Fruit fly (Drosophila melanogaster) whole organism, embryonic: Measurements from ENCODE around the gene EloB.

Experiments used
- Bdp1 ChIP-seq: fragments of 200-800 bp; sonication (Bioruptor generic); optimal IDR thresholded peaks from 3 replicates; lab custom pipeline; 2016; ENCODE audit warnings: missing biosample characterization, missing genetic modification characterization
- Bteb2 ChIP-seq: fragments of 200-800 bp; sonication (Bioruptor generic); optimal IDR thresholded peaks from 2 replicates; lab custom pipeline; 2016; ENCODE audit warnings: missing biosample characterization, missing genetic modification characterization
- CG10431 ChIP-seq: fragments of 200-800 bp; sonication (Bioruptor generic); optimal IDR thresholded peaks from 3 replicates; lab custom pipeline; 2018; ENCODE audit warnings: missing biosample characterization, mild to moderate bottlenecking, missing genetic modification characterization
- CG10565 ChIP-seq: fragments of 200-800 bp; sonication (Bioruptor generic); optimal IDR thresholded peaks from 3 replicates; lab custom pipeline; 2016; ENCODE audit warnings: missing biosample characterization, mild to moderate bottlenecking, missing genetic modification characterization
- CG10979 ChIP-seq: fragments of 200-800 bp; sonication (Bioruptor generic); optimal IDR thresholded peaks from 2 replicates; lab custom pipeline; 2018; ENCODE audit warnings: missing biosample characterization, mild to moderate bottlenecking, missing genetic modification characterization, moderate library complexity
- CG11398 ChIP-seq: fragments of 200-800 bp; sonication (Bioruptor generic); optimal IDR thresholded peaks from 2 replicates; lab custom pipeline; 2016; ENCODE audit warnings: missing biosample characterization, missing genetic modification characterization
- CG12769 ChIP-seq: fragments of 200-800 bp; sonication (Bioruptor generic); optimal IDR thresholded peaks from 2 replicates; lab custom pipeline; 2019; ENCODE audit warnings: missing biosample characterization, mild to moderate bottlenecking, missing genetic modification characterization, moderate library complexity
- CG14014 ChIP-seq: fragments of 200-800 bp; sonication (Bioruptor generic); IDR thresholded peaks from 2 replicates; pipeline ENCODE4 v1.3.6; 2022; ENCODE audit warnings: missing biosample characterization, missing genetic modification characterization
- CG15601 ChIP-seq: fragments of 200-800 bp; sonication (Bioruptor generic); optimal IDR thresholded peaks from 3 replicates; lab custom pipeline; 2019; ENCODE audit warnings: missing biosample characterization, mild to moderate bottlenecking, missing genetic modification characterization, moderate library complexity
- CG16779 ChIP-seq: fragments of 200-800 bp; sonication (Bioruptor generic); IDR thresholded peaks from 2 replicates; pipeline ENCODE4 v1.3.6; 2022; ENCODE audit warnings: missing biosample characterization, missing genetic modification characterization
- CG16863 ChIP-seq: fragments of 200-800 bp; sonication (Bioruptor generic); optimal IDR thresholded peaks from 3 replicates; lab custom pipeline; 2016; ENCODE audit warnings: missing biosample characterization, missing genetic modification characterization
- CG1792 ChIP-seq: fragments of 200-800 bp; sonication (Bioruptor generic); optimal IDR thresholded peaks from 2 replicates; lab custom pipeline; 2016; ENCODE audit warnings: missing biosample characterization, missing genetic modification characterization
- CG34422 ChIP-seq: fragments of 200-800 bp; sonication (Bioruptor generic); IDR thresholded peaks from 3 replicates; pipeline ENCODE4 v1.3.6; 2022; ENCODE audit warnings: missing biosample characterization, missing genetic modification characterization
- CG6272 ChIP-seq: fragments of 200-800 bp; sonication (Bioruptor generic); IDR thresholded peaks from 2 replicates; pipeline ENCODE4 v1.3.6; 2022; ENCODE audit warnings: missing biosample characterization, missing genetic modification characterization
- CG6654 ChIP-seq: fragments of 200-800 bp; sonication (Bioruptor generic); optimal IDR thresholded peaks from 2 replicates; lab custom pipeline; 2017; ENCODE audit warnings: missing biosample characterization, mild to moderate bottlenecking, missing genetic modification characterization
- CG8924 ChIP-seq: fragments of 200-800 bp; optimal IDR thresholded peaks from 3 replicates; lab custom pipeline; 2019; ENCODE audit warnings: missing biosample characterization, mild to moderate bottlenecking, missing genetic modification characterization, moderate library complexity
- CG9215 ChIP-seq: fragments of 200-800 bp; sonication (Bioruptor generic); IDR thresholded peaks from 2 replicates; pipeline ENCODE4 v1.3.6; 2022; ENCODE audit warnings: missing biosample characterization, missing genetic modification characterization
- CG9609 ChIP-seq: fragments of 200-800 bp; sonication (Bioruptor generic); optimal IDR thresholded peaks from 3 replicates; lab custom pipeline; 2016; ENCODE audit warnings: missing biosample characterization, missing genetic modification characterization
- CTCF ChIP-seq: fragments of 200-800 bp; sonication (Bioruptor generic); optimal IDR thresholded peaks from 2 replicates; lab custom pipeline; 2017; ENCODE audit warnings: missing biosample characterization, mild to moderate bottlenecking, missing genetic modification characterization, moderate library complexity
- Chrac-16 ChIP-seq: fragments of 200-800 bp; sonication (Bioruptor generic); optimal IDR thresholded peaks from 3 replicates; lab custom pipeline; 2016; ENCODE audit warnings: missing biosample characterization, missing genetic modification characterization
- Dip2 ChIP-seq: fragments of 200-800 bp; sonication (Bioruptor generic); IDR thresholded peaks from 2 replicates; pipeline ENCODE4 v1.3.6; 2022; ENCODE audit warnings: missing biosample characterization, missing genetic modification characterization
- Dll ChIP-seq: fragments of 200-800 bp; sonication (Bioruptor generic); IDR thresholded peaks from 4 replicates; pipeline ENCODE4 v1.3.6; 2022; ENCODE audit warnings: missing biosample characterization, missing genetic modification characterization; ENCODE audit not compliant: partially characterized antibody
- Doc2 ChIP-seq: fragments of 200-800 bp; sonication (Bioruptor generic); IDR thresholded peaks from 2 replicates; pipeline ENCODE4 v1.3.6; 2022; ENCODE audit warnings: missing biosample characterization, missing genetic modification characterization
- E2f1 ChIP-seq: fragments of 200-800 bp; sonication (Bioruptor generic); IDR thresholded peaks from 2 replicates; pipeline ENCODE4 v1.3.6; 2022; ENCODE audit warnings: missing biosample characterization, missing genetic modification characterization
- HLH3B ChIP-seq: fragments of 200-800 bp; sonication (Bioruptor generic); IDR thresholded peaks from 2 replicates; pipeline ENCODE4 v1.3.6; 2022; ENCODE audit warnings: missing biosample characterization, missing genetic modification characterization
- Optix ChIP-seq: fragments of 200-800 bp; sonication (Bioruptor generic); IDR thresholded peaks from 3 replicates; pipeline ENCODE4 v1.3.6; 2022; ENCODE audit warnings: missing biosample characterization, missing genetic modification characterization
- Ptx1 ChIP-seq: fragments of 200-800 bp; sonication (Bioruptor generic); IDR thresholded peaks from 2 replicates; pipeline ENCODE4 v1.3.6; 2022; ENCODE audit warnings: missing biosample characterization, missing genetic modification characterization
- Tbp ChIP-seq: fragments of >200 bp; optimal IDR thresholded peaks from 2 replicates; lab custom pipeline; 2018; ENCODE audit warnings: missing biosample characterization, missing genetic modification characterization
- YL-1 ChIP-seq: fragments of 200-800 bp; sonication (Bioruptor generic); optimal IDR thresholded peaks from 3 replicates; lab custom pipeline; 2017; ENCODE audit warnings: missing biosample characterization, mild to moderate bottlenecking, missing genetic modification characterization
- amos ChIP-seq: fragments of 200-800 bp; sonication (Bioruptor generic); IDR thresholded peaks from 2 replicates; pipeline ENCODE4 v1.3.6; 2022; ENCODE audit warnings: missing biosample characterization, missing genetic modification characterization; ENCODE audit not compliant: partially characterized antibody
- cwo ChIP-seq: fragments of 200-800 bp; sonication (Bioruptor generic); optimal IDR thresholded peaks from 3 replicates; lab custom pipeline; 2017; ENCODE audit warnings: missing biosample characterization, missing genetic modification characterization, mild to moderate bottlenecking, moderate library complexity, missing genetic modification reagents
- da ChIP-seq: fragments of 200-800 bp; sonication (Bioruptor generic); optimal IDR thresholded peaks from 2 replicates; lab custom pipeline; 2016; ENCODE audit warnings: missing biosample characterization, missing genetic modification characterization
- dpn ChIP-seq, 2 experiments: fragments of 200-800 bp; sonication (Bioruptor generic); optimal IDR thresholded peaks; 3 replicates each; lab custom pipeline; 2016; ENCODE audit warnings: missing biosample characterization in 2 of 2, missing genetic modification characterization in 2 of 2
- eve ChIP-seq, 2 experiments: fragments of >200 bp; optimal IDR thresholded peaks; 2 replicates each; lab custom pipeline; 2017; ENCODE audit warnings: missing biosample characterization in 2 of 2, missing genetic modification characterization in 2 of 2
- fd102C ChIP-seq: fragments of 200-800 bp; sonication (Bioruptor generic); optimal IDR thresholded peaks from 2 replicates; lab custom pipeline; 2018; ENCODE audit warnings: missing biosample characterization, mild to moderate bottlenecking, missing genetic modification characterization, moderate library complexity
- fd3F ChIP-seq: fragments of 200-800 bp; sonication (Bioruptor generic); optimal IDR thresholded peaks from 2 replicates; lab custom pipeline; 2018; ENCODE audit warnings: missing biosample characterization, mild to moderate bottlenecking, missing genetic modification characterization, moderate library complexity
- gcm2 ChIP-seq: fragments of 200-800 bp; sonication (Bioruptor generic); optimal IDR thresholded peaks from 2 replicates; lab custom pipeline; 2016; ENCODE audit warnings: missing biosample characterization, missing genetic modification characterization
- ham ChIP-seq: fragments of 200-800 bp; sonication (Bioruptor generic); IDR thresholded peaks from 2 replicates; pipeline ENCODE4 v1.3.6; 2022; ENCODE audit warnings: missing biosample characterization, missing genetic modification characterization
- hbn ChIP-seq: fragments of 200-800 bp; sonication (Bioruptor generic); IDR thresholded peaks from 2 replicates; pipeline ENCODE4 v1.3.6; 2022; ENCODE audit warnings: missing biosample characterization, missing genetic modification characterization; ENCODE audit not compliant: partially characterized antibody
- kay ChIP-seq: fragments of 200-800 bp; sonication (Bioruptor generic); optimal IDR thresholded peaks from 2 replicates; lab custom pipeline; 2016; ENCODE audit warnings: missing biosample characterization, missing genetic modification characterization
- kni ChIP-seq: fragments of 200-800 bp; sonication (Bioruptor generic); optimal IDR thresholded peaks from 3 replicates; lab custom pipeline; 2017; ENCODE audit warnings: mild to moderate bottlenecking, missing biosample characterization, missing genetic modification reagents, missing genetic modification characterization
- pita ChIP-seq: fragments of 200-800 bp; sonication (Bioruptor generic); optimal IDR thresholded peaks from 2 replicates; lab custom pipeline; 2017; ENCODE audit warnings: missing biosample characterization, mild to moderate bottlenecking, missing genetic modification characterization
- ranshi ChIP-seq: fragments of 200-800 bp; sonication (Bioruptor generic); IDR thresholded peaks from 2 replicates; pipeline ENCODE4 v1.3.6; 2022; ENCODE audit warnings: missing biosample characterization, missing genetic modification characterization
- scrt ChIP-seq: fragments of 200-800 bp; sonication (Bioruptor generic); optimal IDR thresholded peaks from 2 replicates; lab custom pipeline; 2018; ENCODE audit warnings: missing biosample characterization, mild to moderate bottlenecking, missing genetic modification characterization, moderate library complexity
- sna ChIP-seq: fragments of 200-800 bp; sonication (Bioruptor generic); IDR thresholded peaks from 2 replicates; pipeline ENCODE4 v1.3.6; 2022; ENCODE audit warnings: missing biosample characterization, missing genetic modification characterization; ENCODE audit not compliant: partially characterized antibody
- so ChIP-seq: fragments of 200-800 bp; sonication (Bioruptor generic); IDR thresholded peaks from 3 replicates; pipeline ENCODE4 v1.3.6; 2022; ENCODE audit warnings: missing biosample characterization, missing genetic modification characterization
- tgo ChIP-seq: fragments of 200-800 bp; sonication (Bioruptor generic); IDR thresholded peaks from 3 replicates; pipeline ENCODE4 v1.3.6; 2022; ENCODE audit warnings: missing biosample characterization, missing genetic modification characterization
- tio ChIP-seq: fragments of 200-800 bp; sonication (Bioruptor generic); optimal IDR thresholded peaks from 2 replicates; lab custom pipeline; 2017; ENCODE audit warnings: missing biosample characterization, missing genetic modification characterization, inconsistent platforms
- ttk ChIP-seq: fragments of 200-800 bp; sonication (Bioruptor generic); IDR thresholded peaks from 2 replicates; pipeline ENCODE4 v2.1.2; 2022; ENCODE audit warnings: missing biosample characterization, missing genetic modification characterization
- zfh1 ChIP-seq: fragments of 200-800 bp; sonication (Bioruptor generic); IDR thresholded peaks from 3 replicates; pipeline ENCODE4 v1.3.6; 2022; ENCODE audit warnings: missing biosample characterization, missing genetic modification characterization

The EloB gene

dm6 chr3R:20550632-20551486 lies 28.8 kb downstream of the EloB start (continued):
- TF ChIP-seq Ptx1 (GFP tag; lab: Robert Waterston, UW) = no peak
- TF ChIP-seq CG11398 = peak; percentile 57
- TF ChIP-seq YL-1 (GFP tag; lab: Kevin White, UChicago) = peak; percentile 92
- peak; percentile 49 for TF ChIP-seq CG1792 (GFP tag; lab: Kevin White, UChicago)
- no peak for TF ChIP-seq CG10979 (tag; lab: Kevin White, UChicago)
- no peak for TF ChIP-seq tio (GFP tag; lab: Kevin White, UChicago)
- TF ChIP-seq scrt (GFP tag; lab: Kevin White, UChicago) = peak; percentile 78
- no peak for TF ChIP-seq CG9215 (GFP tag; lab: Robert Waterston, UW)
- peak; percentile 98 for TF ChIP-seq kni (GFP tag; lab: Kevin White, UChicago)
- peak; percentile 98 for TF ChIP-seq fd102C (GFP tag; lab: Kevin White, UChicago)
- TF ChIP-seq ham (GFP tag; lab: Robert Waterston, UW) = no peak
- TF ChIP-seq tgo (GFP tag; lab: Robert Waterston, UW) = no peak; the same call in 2 of the 3 replicates
- 0 out of 2 replicates have a peak, but pooled peaks have one; percentile 32 for TF ChIP-seq CG6272 (GFP tag; lab: Robert Waterston, UW)
- 0 out of 2 replicates have a peak, but pooled peaks have one; percentile 5 for TF ChIP-seq E2f1 (GFP tag; lab: Robert Waterston, UW)
- peak; percentile 44; the same call in 1 of the 2 replicates for TF ChIP-seq ranshi
- peak; percentile 89 for TF ChIP-seq hbn (GFP tag; lab: Robert Waterston, UW)
- TF ChIP-seq amos = peak; percentile 99
- TF ChIP-seq Bteb2 (GFP tag; lab: Kevin White, UChicago) = no peak
- no peak for TF ChIP-seq pita
- no peak for TF ChIP-seq Tbp (GFP tag; lab: Kevin White, UChicago)
- TF ChIP-seq ttk (GFP tag; lab: Robert Waterston, UW) = no peak
- TF ChIP-seq CTCF = peak; percentile 19
- TF ChIP-seq zfh1 (GFP tag; lab: Robert Waterston, UW) = peak; percentile 60; the same call in 2 of the 3 replicates
- TF ChIP-seq Dll (GFP tag; lab: Robert Waterston, UW) = peak; percentile 84; the same call in 3 of the 4 replicates
- TF ChIP-seq CG10431 (GFP tag; lab: Kevin White, UChicago) = peak; percentile 88
- peak; percentile 76; the same call in 1 of the 2 replicates for TF ChIP-seq CG14014 (GFP tag; lab: Robert Waterston, UW)
- peak; percentile 52; the same call in 1 of the 3 replicates for TF ChIP-seq CG34422
- TF ChIP-seq HLH3B (GFP tag; lab: Robert Waterston, UW) = peak; percentile 70; the same call in 1 of the 2 replicates
- TF ChIP-seq Bdp1 (GFP tag; lab: Kevin White, UChicago) = peak; percentile 19
- TF ChIP-seq CG10565 (GFP tag; lab: Kevin White, UChicago) = no peak
- no peak for TF ChIP-seq Doc2 (GFP tag; lab: Robert Waterston, UW)
- no peak for TF ChIP-seq Chrac-16 (GFP tag; lab: Kevin White, UChicago)
- TF ChIP-seq CG15601 (tag; lab: Kevin White, UChicago) = peak; percentile 89
- TF ChIP-seq cwo (GFP tag; lab: Kevin White, UChicago) = peak; percentile 68
- peak; percentile 61 for TF ChIP-seq CG16863
- peak; percentile 26 to 35 for TF ChIP-seq dpn (GFP tag; optimal IDR thresholded peaks at IDR 0.05; lab: Kevin White, UChicago)
- TF ChIP-seq so = peak; percentile 66; the same call in 2 of the 3 replicates
- TF ChIP-seq sna = peak; percentile 76
- no peak for TF ChIP-seq eve (GFP tag; optimal IDR thresholded peaks at IDR 0.05; lab: Kevin White, UChicago)
- no peak for TF ChIP-seq CG16779 (GFP tag; lab: Robert Waterston, UW)
- TF ChIP-seq CG6654 (GFP tag; lab: Kevin White, UChicago) = peak; percentile 2
- no peak for TF ChIP-seq Dip2 (GFP tag; lab: Robert Waterston, UW)
- TF ChIP-seq Optix (GFP tag; lab: Robert Waterston, UW) = no peak
- peak; percentile 84 for TF ChIP-seq CG12769 (tag; lab: Kevin White, UChicago)
- no peak for TF ChIP-seq kay (GFP tag; lab: Kevin White, UChicago)
- peak; percentile 41 for TF ChIP-seq fd3F (GFP tag; lab: Kevin White, UChicago)
- peak; percentile 81 for TF ChIP-seq CG8924 (tag; lab: Kevin White, UChicago)
- TF ChIP-seq da (GFP tag; lab: Kevin White, UChicago) = peak; percentile 75
- no peak for TF ChIP-seq gcm2 (GFP tag; lab: Kevin White, UChicago)
- TF ChIP-seq CG9609 (GFP tag; lab: Kevin White, UChicago) = no peak
